Worm (Caenorhabditis elegans) whole organism, L4 larva: ENCODE results near the gene F49C12.12.

Source experiments
- F37D6.2 ChIP-seq: sonication (generic microtip); optimal IDR thresholded peaks from 2 replicates; lab custom pipeline; 2016; ENCODE audit warnings: mild to moderate bottlenecking, missing genetic modification characterization, missing compliant biosample characterization
- R02D3.7 ChIP-seq: fragments of 150-350 bp; sonication (generic microtip); optimal IDR thresholded peaks from 3 replicates; lab custom pipeline; 2014; ENCODE audit warnings: missing biosample characterization, missing genetic modification characterization
- T20F7.1 ChIP-seq: fragments of 200-800 bp; sonication (Bioruptor generic); optimal IDR thresholded peaks from 2 replicates; lab custom pipeline; 2018; ENCODE audit warnings: mild to moderate bottlenecking, missing genetic modification characterization, missing compliant biosample characterization
- T26A8.4 ChIP-seq: fragments of 200-800 bp; sonication (Bioruptor generic); IDR thresholded peaks from 2 replicates; pipeline ENCODE4 v1.3.6; 2022; ENCODE audit warnings: missing genetic modification characterization, missing compliant biosample characterization
- Y75B8A.6 ChIP-seq: fragments of 200-800 bp; sonication (Bioruptor generic); IDR thresholded peaks from 2 replicates; pipeline ENCODE4 v1.3.6; 2022; ENCODE audit warnings: missing genetic modification reagents, missing genetic modification characterization, missing compliant biosample characterization
- ZK337.2 ChIP-seq: fragments of 200-800 bp; sonication (Bioruptor generic); IDR thresholded peaks from 2 replicates; pipeline ENCODE4 v1.3.6; 2022; ENCODE audit warnings: missing genetic modification reagents, missing genetic modification characterization, missing compliant biosample characterization
- ama-1 ChIP-seq: fragments of 150-350 bp; optimal IDR thresholded peaks from 2 replicates; lab custom pipeline; 2014; ENCODE audit warnings: inconsistent platforms, mixed read lengths
- arid-1 ChIP-seq: fragments of 200-800 bp; sonication (Bioruptor generic); conservative IDR thresholded peaks from 2 replicates; pipeline ENCODE4 v1.3.6; 2022; ENCODE audit warnings: missing genetic modification reagents, missing genetic modification characterization, missing compliant biosample characterization
- attf-4 ChIP-seq: sonication (generic microtip); optimal IDR thresholded peaks from 3 replicates; lab custom pipeline; 2017; ENCODE audit warnings: missing biosample characterization, missing genetic modification characterization
- ceh-32 ChIP-seq: sonication (generic microtip); optimal IDR thresholded peaks from 2 replicates; lab custom pipeline; 2016; ENCODE audit warnings: mild to moderate bottlenecking, missing genetic modification characterization, missing compliant biosample characterization; ENCODE audit not compliant: poor library complexity
- ceh-44 ChIP-seq: fragments of 200-800 bp; sonication (Bioruptor generic); IDR thresholded peaks from 2 replicates; pipeline ENCODE4 v1.3.6; 2022; ENCODE audit warnings: missing genetic modification reagents, missing genetic modification characterization, missing compliant biosample characterization
- ceh-62 ChIP-seq: sonication (generic microtip); optimal IDR thresholded peaks from 2 replicates; lab custom pipeline; 2017; ENCODE audit warnings: missing biosample characterization, missing genetic modification characterization
- ctbp-1 ChIP-seq: fragments of 200-800 bp; sonication (Bioruptor generic); IDR thresholded peaks from 2 replicates; pipeline ENCODE4 v1.3.6; 2022; ENCODE audit warnings: missing genetic modification reagents, missing genetic modification characterization, missing compliant biosample characterization
- daf-12 ChIP-seq: fragments of 150-350 bp; optimal IDR thresholded peaks from 2 replicates; lab custom pipeline; 2014; ENCODE audit warnings: missing biosample characterization, missing genetic modification reagents, missing genetic modification characterization
- daf-16 ChIP-seq, 3 experiments: sonication (generic microtip); optimal IDR thresholded peaks; 2 replicates each; lab custom pipeline; 2016 to 2017; ENCODE audit warnings: missing genetic modification characterization in 3 of 3, missing genetic modification reagents in 3 of 3, mild to moderate bottlenecking in 2 of 3, missing compliant biosample characterization in 2 of 3, missing biosample characterization in 1 of 3, moderate library complexity in 1 of 3
- dmd-6 ChIP-seq: fragments of 200-800 bp; sonication (Bioruptor generic); IDR thresholded peaks from 2 replicates; pipeline ENCODE4 v1.3.6; 2022; ENCODE audit warnings: missing genetic modification reagents, missing genetic modification characterization, missing compliant biosample characterization
- dmd-9 ChIP-seq: fragments of 200-800 bp; sonication (Bioruptor generic); IDR thresholded peaks from 2 replicates; pipeline ENCODE4 v1.3.6; 2022; ENCODE audit warnings: missing genetic modification reagents, missing genetic modification characterization, missing compliant biosample characterization
- dpl-1 ChIP-seq: fragments of 150-350 bp; optimal IDR thresholded peaks from 2 replicates; lab custom pipeline; 2014; ENCODE audit warnings: missing biosample characterization, missing genetic modification reagents, missing genetic modification characterization
- duxl-1 ChIP-seq: sonication (generic microtip); optimal IDR thresholded peaks from 2 replicates; lab custom pipeline; 2016; ENCODE audit warnings: mild to moderate bottlenecking, missing genetic modification characterization, moderate library complexity, missing compliant biosample characterization; ENCODE audit not compliant: poor library complexity
- dve-1 ChIP-seq: sonication (generic microtip); optimal IDR thresholded peaks from 2 replicates; lab custom pipeline; 2017; ENCODE audit warnings: antibody characterized with exemption, mild to moderate bottlenecking, missing genetic modification characterization, missing compliant biosample characterization; ENCODE audit not compliant: insufficient read depth
- egl-27 ChIP-seq: sonication (generic microtip); optimal IDR thresholded peaks from 3 replicates; lab custom pipeline; 2017; ENCODE audit warnings: missing biosample characterization, missing genetic modification reagents, missing genetic modification characterization
- egl-43 ChIP-seq: fragments of 200-800 bp; sonication (Bioruptor generic); IDR thresholded peaks from 2 replicates; pipeline ENCODE4 v1.3.6; 2022; ENCODE audit warnings: missing genetic modification reagents, missing genetic modification characterization, missing compliant biosample characterization
- fos-1 ChIP-seq: fragments of 150-350 bp; optimal IDR thresholded peaks from 2 replicates; lab custom pipeline; 2014; ENCODE audit warnings: missing biosample characterization, missing genetic modification characterization
- gei-8 ChIP-seq: fragments of 200-800 bp; sonication (Bioruptor generic); optimal IDR thresholded peaks from 2 replicates; lab custom pipeline; 2018; ENCODE audit warnings: mild to moderate bottlenecking, missing genetic modification characterization, missing compliant biosample characterization
- hlh-11 ChIP-seq: fragments of 200-800 bp; sonication (Bioruptor generic); optimal IDR thresholded peaks from 2 replicates; lab custom pipeline; 2018; ENCODE audit warnings: mild to moderate bottlenecking, missing genetic modification characterization, missing compliant biosample characterization
- hlh-30 ChIP-seq: sonication (generic microtip); optimal IDR thresholded peaks from 2 replicates; lab custom pipeline; 2017; ENCODE audit warnings: antibody characterized with exemption, mild to moderate bottlenecking, missing genetic modification characterization, missing compliant biosample characterization; ENCODE audit not compliant: insufficient read depth
- lim-7 ChIP-seq: fragments of 200-800 bp; sonication (Bioruptor generic); IDR thresholded peaks from 2 replicates; pipeline ENCODE4 v1.3.6; 2022; ENCODE audit warnings: missing genetic modification characterization, missing compliant biosample characterization
- lin-15B ChIP-seq: fragments of 150-350 bp; sonication (generic microtip); optimal IDR thresholded peaks from 3 replicates; lab custom pipeline; 2014; ENCODE audit warnings: missing biosample characterization, missing genetic modification characterization
- lin-29 ChIP-seq: fragments of 200-800 bp; sonication (Bioruptor generic); IDR thresholded peaks from 2 replicates; pipeline ENCODE4 v1.3.6; 2022; ENCODE audit warnings: missing genetic modification reagents, missing genetic modification characterization, missing compliant biosample characterization
- lin-38 ChIP-seq: fragments of 200-800 bp; sonication (Bioruptor generic); IDR thresholded peaks from 2 replicates; pipeline ENCODE4 v1.3.6; 2022; ENCODE audit warnings: missing genetic modification reagents, missing genetic modification characterization, missing compliant biosample characterization
- lsy-2 ChIP-seq, 2 experiments: fragments of 150-350 bp in 1 of 2; sonication (generic microtip) in 1 of 2; optimal IDR thresholded peaks; 2 replicates each; lab custom pipeline; 2014 to 2017; ENCODE audit warnings: missing biosample characterization in 2 of 2, missing genetic modification characterization in 2 of 2
- mxl-2 ChIP-seq: fragments of 200-800 bp; sonication (Bioruptor generic); conservative IDR thresholded peaks from 2 replicates; pipeline ENCODE4 v1.3.6; 2022; ENCODE audit warnings: missing genetic modification reagents, missing genetic modification characterization, missing compliant biosample characterization
- nhr-102 ChIP-seq: sonication (generic microtip); optimal IDR thresholded peaks from 2 replicates; lab custom pipeline; 2016; ENCODE audit warnings: mild to moderate bottlenecking, missing genetic modification characterization, moderate library complexity, missing compliant biosample characterization
- nhr-42 ChIP-seq: fragments of 200-800 bp; sonication (Bioruptor generic); IDR thresholded peaks from 2 replicates; pipeline ENCODE4 v1.3.6; 2022; ENCODE audit warnings: missing genetic modification characterization, missing compliant biosample characterization
- nhr-48 ChIP-seq: sonication (generic microtip); optimal IDR thresholded peaks from 2 replicates; lab custom pipeline; 2016; ENCODE audit warnings: mild to moderate bottlenecking, missing genetic modification characterization, missing compliant biosample characterization
- nhr-6 ChIP-seq: fragments of 150-350 bp; optimal IDR thresholded peaks from 2 replicates; lab custom pipeline; 2014; ENCODE audit warnings: missing biosample characterization, missing genetic modification characterization
- php-3 ChIP-seq: fragments of 200-800 bp; sonication (Bioruptor generic); IDR thresholded peaks from 2 replicates; pipeline ENCODE4 v1.3.6; 2022; ENCODE audit warnings: missing genetic modification reagents, missing genetic modification characterization, missing compliant biosample characterization
- pqm-1 ChIP-seq: sonication (generic microtip); optimal IDR thresholded peaks from 2 replicates; lab custom pipeline; 2017; ENCODE audit warnings: missing biosample characterization, missing genetic modification characterization
- set-16 ChIP-seq: fragments of 200-800 bp; sonication (Bioruptor generic); IDR thresholded peaks from 2 replicates; pipeline ENCODE4 v1.3.6; 2022; ENCODE audit warnings: missing genetic modification reagents, missing genetic modification characterization, missing compliant biosample characterization
- spr-1 ChIP-seq: sonication (generic microtip); optimal IDR thresholded peaks from 2 replicates; lab custom pipeline; 2016; ENCODE audit warnings: mild to moderate bottlenecking, missing genetic modification characterization, missing compliant biosample characterization
- tag-97 ChIP-seq: fragments of 200-800 bp; sonication (Bioruptor generic); IDR thresholded peaks from 2 replicates; pipeline ENCODE4 v1.3.6; 2022; ENCODE audit warnings: missing genetic modification characterization, missing compliant biosample characterization
- unc-39 ChIP-seq: sonication (generic microtip); optimal IDR thresholded peaks from 2 replicates; lab custom pipeline; 2017; ENCODE audit warnings: missing biosample characterization, missing genetic modification characterization
- zfp-2 ChIP-seq: sonication (generic microtip); optimal IDR thresholded peaks from 2 replicates; lab custom pipeline; 2016; ENCODE audit warnings: mild to moderate bottlenecking, missing genetic modification characterization, missing compliant biosample characterization
- ztf-11 ChIP-seq: fragments of 150-350 bp; optimal IDR thresholded peaks from 2 replicates; lab custom pipeline; 2014; ENCODE audit warnings: missing biosample characterization, missing genetic modification characterization
- ztf-7 ChIP-seq: fragments of 150-350 bp; optimal IDR thresholded peaks from 2 replicates; lab custom pipeline; 2014; ENCODE audit warnings: missing biosample characterization, missing genetic modification characterization

F49C12.12 gene

DNA sequence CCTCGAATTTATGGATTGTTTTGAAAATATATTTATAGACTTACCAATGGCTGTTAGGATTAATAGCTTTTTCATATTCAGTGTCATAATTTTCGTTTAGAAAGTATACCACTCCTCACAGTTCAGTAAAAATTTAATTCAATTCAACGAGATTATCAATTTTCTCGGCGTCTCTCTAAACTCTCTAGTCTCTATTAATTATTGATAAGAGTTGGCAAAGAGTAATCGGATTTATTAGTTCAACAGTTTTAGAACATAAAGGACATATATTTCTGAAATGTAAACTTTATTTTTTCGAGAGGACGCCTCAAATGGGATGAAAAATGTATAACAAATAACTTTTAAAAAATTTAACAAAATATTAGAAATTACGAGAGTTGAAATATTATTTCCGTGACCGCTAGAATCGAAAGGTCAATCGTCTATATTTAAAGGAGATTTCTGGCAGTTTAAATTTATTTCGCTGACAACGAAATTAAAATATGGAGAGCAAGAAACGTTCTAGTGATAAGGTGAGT lies 3.2 kb upstream of the F49C12.12 start, which contains the start of the genes nspg-11 and F49C12.15:
TSS of gene nspg-11 (minus strand) at position 101 of the 518 bp plus-strand sequence.
TSS of gene F49C12.15 (plus strand) at position 468 of the 518 bp plus-strand sequence.
- TF ChIP-seq ztf-7 (tag; lab: Kevin White, UChicago) (no peak), egl-27 (tag; lab: Kevin White, UChicago) (no peak), fos-1 (tag; lab: Kevin White, UChicago) (no peak), nhr-6 (tag; lab: Kevin White, UChicago) (no peak), Y75B8A.6 (GFP tag; lab: Robert Waterston, UW) (no peak), mxl-2 (GFP tag; lab: Robert Waterston, UW) (no peak), hlh-11 (tag; lab: Kevin White, UChicago) (no peak), zfp-2 (tag; lab: Kevin White, UChicago) (no peak)

DNA sequence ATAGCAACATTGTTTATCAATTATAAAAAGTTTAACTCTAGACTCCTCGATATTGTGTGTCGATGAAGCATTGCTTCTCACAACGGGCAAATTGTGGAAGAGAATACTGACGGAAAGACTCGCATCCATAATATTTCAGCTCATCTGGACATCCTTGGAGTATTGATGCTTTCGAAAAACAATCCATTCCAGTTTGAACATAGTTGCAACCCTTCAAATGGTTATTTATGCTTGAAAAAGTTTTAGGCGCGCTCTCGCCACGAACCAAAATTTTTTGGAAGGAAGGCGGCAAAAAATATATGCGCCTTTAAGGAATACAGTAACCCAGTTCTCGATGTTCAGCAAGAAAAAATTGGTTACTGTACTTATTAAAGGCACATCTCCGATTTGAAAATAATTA lies 1.6 kb upstream of the F49C12.12 start:
- TF ChIP-seq T26A8.4 (peak; percentile 54; the same call in 1 of the 2 replicates), lsy-2 (tag; optimal IDR thresholded peaks at IDR 0.05; lab: Kevin White, UChicago) (no peak), lin-29 (GFP tag; lab: Robert Waterston, UW) (no peak), duxl-1 (tag; lab: Kevin White, UChicago) (peak; percentile 41), ZK337.2 (no peak), arid-1 (0 out of 2 replicates have a peak, but pooled peaks have one; percentile 10), nhr-42 (GFP tag; lab: Robert Waterston, UW) (0 out of 2 replicates have a peak, but pooled peaks have one; percentile 12), ztf-11 (tag; lab: Kevin White, UChicago) (no peak), ceh-32 (no peak), spr-1 (tag; lab: Kevin White, UChicago) (no peak), daf-16 (GFP tag; optimal IDR thresholded peaks at IDR 0.05; lab: Kevin White, UChicago) (no peak), daf-16 (tag; optimal IDR thresholded peaks at IDR 0.05; lab: Kevin White, UChicago) (no peak), set-16 (no peak), ceh-62 (tag; lab: Kevin White, UChicago) (no peak), egl-27 (tag; lab: Kevin White, UChicago) (no peak), dve-1 (tag; lab: Kevin White, UChicago) (peak; percentile 0), ceh-44 (no peak), R02D3.7 (tag; lab: Kevin White, UChicago) (no peak), daf-12 (no peak), ctbp-1 (no peak), egl-43 (GFP tag; lab: Robert Waterston, UW) (no peak), tag-97 (GFP tag; lab: Robert Waterston, UW) (no peak), ama-1 (lab: Kevin White, UChicago) (peak; percentile 6), lin-38 (GFP tag; lab: Robert Waterston, UW) (0 out of 2 replicates have a peak, but pooled peaks have one; percentile 26), dpl-1 (no peak), F37D6.2 (tag; lab: Kevin White, UChicago) (no peak), dmd-9 (GFP tag; lab: Robert Waterston, UW) (no peak), pqm-1 (tag; lab: Kevin White, UChicago) (no peak), unc-39 (tag; lab: Kevin White, UChicago) (no peak), hlh-30 (tag; lab: Kevin White, UChicago) (no peak), fos-1 (tag; lab: Kevin White, UChicago) (no peak), php-3 (GFP tag; lab: Robert Waterston, UW) (0 out of 2 replicates have a peak, but pooled peaks have one; percentile 7), lim-7 (GFP tag; lab: Robert Waterston, UW) (no peak), nhr-102 (tag; lab: Kevin White, UChicago) (peak; percentile 25), T20F7.1 (GFP tag; lab: Kevin White, UChicago) (peak; percentile 37), gei-8 (GFP tag; lab: Kevin White, UChicago) (peak; percentile 6), nhr-48 (tag; lab: Kevin White, UChicago) (no peak), dmd-6 (GFP tag; lab: Robert Waterston, UW) (no peak), attf-4 (tag; lab: Kevin White, UChicago) (no peak), lin-15B (tag; lab: Kevin White, UChicago) (no peak)
